Worm (Caenorhabditis elegans) whole organism, late embryonic: Measurements from ENCODE around the gene Y39G8C.2.

Source experiments
- ceh-14 ChIP-seq: sonication (generic microtip); optimal IDR thresholded peaks from 2 replicates; lab custom pipeline; 2016; ENCODE audit warnings: missing genotype, missing genetic modification characterization, missing compliant biosample characterization
- ceh-48 ChIP-seq: sonication (generic microtip); optimal IDR thresholded peaks from 2 replicates; lab custom pipeline; 2016; ENCODE audit warnings: missing genetic modification characterization, inconsistent platforms, missing compliant biosample characterization
- nhr-11 ChIP-seq: fragments of 150-350 bp; optimal IDR thresholded peaks from 2 replicates; lab custom pipeline; 2014; ENCODE audit warnings: missing biosample characterization, missing genetic modification characterization

- no peak for TF ChIP-seq nhr-11 (tag; lab: Kevin White, UChicago)
- no peak for TF ChIP-seq ceh-48 (tag; lab: Kevin White, UChicago)
- TF ChIP-seq ceh-14: no peak
These were observed 28.8 kb downstream of the Y39G8C.2 start, which contains the start of gene xrn-1 for ce11 chrII:14068607-14069006.
